Worm (Caenorhabditis elegans): ENCODE results near the gene gtf-2F2.

gtf-2F2 gene

ce11 chrV:19031456-19031855 lies 37.7 kb downstream of the gtf-2F2 start, which contains the start of gene Y39B6A.27:
TSS of gene Y39B6A.27 (plus strand) at chrV:19031756.
- TF ChIP-seq ztf-4 (tag; optimal IDR thresholded peaks at IDR 0.05): no peak
- TF ChIP-seq lin-39 (tag; optimal IDR thresholded peaks at IDR 0.05): no peak
- no peak for TF ChIP-seq gmeb-1 (tag; optimal IDR thresholded peaks at IDR 0.05)
- TF ChIP-seq skn-1 (tag; optimal IDR thresholded peaks at IDR 0.05): no peak
- no peak for TF ChIP-seq lin-11 (tag; optimal IDR thresholded peaks at IDR 0.05)
- no peak for TF ChIP-seq nhr-129 (tag; optimal IDR thresholded peaks at IDR 0.05)
- no peak for TF ChIP-seq sma-3 (GFP tag; optimal IDR thresholded peaks at IDR 0.05)

- TF ChIP-seq blmp-1 (tag; optimal IDR thresholded peaks at IDR 0.05; ENCODE audit: insufficient read depth) (no peak), mab-5 (tag; optimal IDR thresholded peaks at IDR 0.05) (no peak), nhr-10 (tag; optimal IDR thresholded peaks at IDR 0.05) (no peak), elt-3 (tag; optimal IDR thresholded peaks at IDR 0.05) (no peak)
Observed at ce11 chrV:19036061-19036460, 42.3 kb downstream of the gtf-2F2 start.

ce11 chrV:19037222-19037621 lies 43.5 kb downstream of the gtf-2F2 start, which contains the start of gene asp-17:
TSS of gene asp-17 (minus strand) at chrV:19037322.
- no peak for TF ChIP-seq zag-1 (tag; optimal IDR thresholded peaks at IDR 0.05)
- TF ChIP-seq blmp-1 (tag; optimal IDR thresholded peaks at IDR 0.05; ENCODE audit: insufficient read depth): no peak
- no peak for TF ChIP-seq snpc-4 (tag; optimal IDR thresholded peaks at IDR 0.05)
- no peak for TF ChIP-seq egl-27 (tag; optimal IDR thresholded peaks at IDR 0.05)
- no peak for TF ChIP-seq fos-1 (tag; optimal IDR thresholded peaks at IDR 0.05)
- TF ChIP-seq nhr-6 (tag; optimal IDR thresholded peaks at IDR 0.05): no peak
- TF ChIP-seq ztf-11 (tag; optimal IDR thresholded peaks at IDR 0.05): no peak
- TF ChIP-seq lin-13 (GFP tag; optimal IDR thresholded peaks at IDR 0.05): no peak
- TF ChIP-seq F13H6.1 (tag; optimal IDR thresholded peaks at IDR 0.05): no peak
- TF ChIP-seq C34F6.9 (tag; optimal IDR thresholded peaks at IDR 0.05): no peak
- TF ChIP-seq ztf-1 (GFP tag; conservative IDR thresholded peaks at IDR 0.05): no peak
- TF ChIP-seq mdl-1 (tag; optimal IDR thresholded peaks at IDR 0.05): no peak
- TF ChIP-seq dmd-4 (tag; optimal IDR thresholded peaks at IDR 0.05): no peak
- no peak for TF ChIP-seq nhr-25 (tag; optimal IDR thresholded peaks at IDR 0.05)
- TF ChIP-seq nhr-10 (tag; optimal IDR thresholded peaks at IDR 0.05): no peak

ce11 chrV:19042256-19042655 lies 48.5 kb downstream of the gtf-2F2 start, which contains the start of gene asp-16:
TSS of gene asp-16 (minus strand) at chrV:19042605.
- TF ChIP-seq dmd-4 (tag; optimal IDR thresholded peaks at IDR 0.05) (no peak), zag-1 (tag; optimal IDR thresholded peaks at IDR 0.05) (no peak), ceh-82 (tag; optimal IDR thresholded peaks at IDR 0.05) (no peak), sma-3 (GFP tag; optimal IDR thresholded peaks at IDR 0.05) (no peak), crh-2 (tag; optimal IDR thresholded peaks at IDR 0.05) (no peak), sma-9 (GFP tag; optimal IDR thresholded peaks at IDR 0.05) (no peak), sma-9 (tag; optimal IDR thresholded peaks at IDR 0.05) (no peak), nhr-25 (tag; optimal IDR thresholded peaks at IDR 0.05) (no peak), F13H6.1 (tag; optimal IDR thresholded peaks at IDR 0.05) (no peak), nhr-10 (tag; optimal IDR thresholded peaks at IDR 0.05) (no peak)

- no peak for TF ChIP-seq elt-3 (tag; optimal IDR thresholded peaks at IDR 0.05)
- no peak for TF ChIP-seq lin-11 (tag; optimal IDR thresholded peaks at IDR 0.05)
- no peak for TF ChIP-seq nhr-11 (tag; optimal IDR thresholded peaks at IDR 0.05)
- TF ChIP-seq nhr-129 (tag; optimal IDR thresholded peaks at IDR 0.05): no peak
- no peak for TF ChIP-seq ztf-1 (GFP tag; conservative IDR thresholded peaks at IDR 0.05)
- TF ChIP-seq lin-39 (tag; optimal IDR thresholded peaks at IDR 0.05): no peak
- no peak for TF ChIP-seq sma-3 (GFP tag; optimal IDR thresholded peaks at IDR 0.05)
- TF ChIP-seq F13H6.1 (tag; optimal IDR thresholded peaks at IDR 0.05): no peak
- TF ChIP-seq snpc-4 (tag; optimal IDR thresholded peaks at IDR 0.05): no peak
Observed at ce11 chrV:19044753-19045152, 51.0 kb downstream of the gtf-2F2 start, which contains the start of gene asp-15. TSS of gene asp-15 (minus strand) at chrV:19044853.

DNA sequence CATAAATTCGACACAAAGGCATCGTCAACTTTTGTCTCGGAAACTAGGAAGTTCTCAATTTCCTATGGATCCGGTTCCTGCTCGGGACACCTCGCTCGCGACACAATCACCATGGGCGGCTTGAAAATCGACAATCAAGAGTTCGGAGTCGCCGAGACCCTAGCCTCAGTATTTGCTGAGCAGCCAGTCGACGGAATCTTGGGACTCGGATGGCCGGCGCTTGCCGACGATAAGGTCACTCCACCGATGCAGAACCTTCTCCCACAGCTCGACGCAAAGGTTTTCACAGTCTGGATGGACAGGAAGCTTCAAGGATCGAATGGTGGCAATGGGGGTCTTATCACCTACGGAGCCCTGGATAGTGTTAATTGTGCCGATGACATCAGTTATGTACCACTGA lies 53.7 kb downstream of the gtf-2F2 start:
- no peak for TF ChIP-seq elt-1 (tag; optimal IDR thresholded peaks at IDR 0.05)
- no peak for TF ChIP-seq lin-11 (tag; optimal IDR thresholded peaks at IDR 0.05)

Data from whole organism, L2 larva.